Fruit fly (Drosophila melanogaster) whole organism, pupa: ENCODE measurements around the gene CG32052.

Experiments used
- CG10348 ChIP-seq: fragments of 200-800 bp; sonication (Bioruptor generic); IDR thresholded peaks from 2 replicates; pipeline ENCODE4 v1.3.6; 2022; ENCODE audit warnings: missing biosample characterization, missing genetic modification characterization
- CG12605 ChIP-seq: fragments of 200-800 bp; sonication (Bioruptor generic); IDR thresholded peaks from 2 replicates; pipeline ENCODE4 v1.3.6; 2022; ENCODE audit warnings: missing biosample characterization, missing genetic modification characterization
- CG13204 ChIP-seq: fragments of 200-800 bp; sonication (Bioruptor generic); optimal IDR thresholded peaks from 2 replicates; lab custom pipeline; 2018; ENCODE audit warnings: missing biosample characterization, mild to moderate bottlenecking, missing genetic modification characterization, moderate library complexity
- CG14655 ChIP-seq: fragments of 200-800 bp; sonication (Bioruptor generic); optimal IDR thresholded peaks from 3 replicates; lab custom pipeline; 2017; ENCODE audit warnings: mild to moderate bottlenecking, missing biosample characterization, missing genetic modification reagents, missing genetic modification characterization
- CG15710 ChIP-seq: fragments of 200-800 bp; sonication (Bioruptor generic); optimal IDR thresholded peaks from 2 replicates; lab custom pipeline; 2018; ENCODE audit warnings: missing biosample characterization, mild to moderate bottlenecking, missing genetic modification characterization, moderate library complexity
- CG17806 ChIP-seq: fragments of 200-800 bp; sonication (Bioruptor generic); optimal IDR thresholded peaks from 2 replicates; lab custom pipeline; 2018; ENCODE audit warnings: missing biosample characterization, mild to moderate bottlenecking, missing genetic modification characterization, moderate library complexity
- CG32121 ChIP-seq: fragments of 200-800 bp; sonication (Bioruptor generic); IDR thresholded peaks from 2 replicates; pipeline ENCODE4 v1.3.6; 2022; ENCODE audit warnings: missing biosample characterization, missing genetic modification characterization
- CG34367 ChIP-seq: fragments of 200-800 bp; sonication (Bioruptor generic); optimal IDR thresholded peaks from 2 replicates; lab custom pipeline; 2018; ENCODE audit warnings: missing biosample characterization, mild to moderate bottlenecking, missing genetic modification characterization
- CG4496 ChIP-seq: fragments of 200-800 bp; sonication (Bioruptor generic); IDR thresholded peaks from 3 replicates; pipeline ENCODE4 v1.3.6; 2022; ENCODE audit warnings: missing biosample characterization, missing genetic modification characterization
- CG8159 ChIP-seq: fragments of 200-800 bp; sonication (Bioruptor generic); optimal IDR thresholded peaks from 3 replicates; lab custom pipeline; 2018; ENCODE audit warnings: missing biosample characterization, mild to moderate bottlenecking, missing genetic modification characterization, moderate library complexity
- CG8301 ChIP-seq: fragments of 200-800 bp; sonication (Bioruptor generic); optimal IDR thresholded peaks from 2 replicates; lab custom pipeline; 2018; ENCODE audit warnings: missing biosample characterization, mild to moderate bottlenecking, missing genetic modification characterization
- CG9948 ChIP-seq: fragments of 200-800 bp; sonication (Bioruptor generic); optimal IDR thresholded peaks from 2 replicates; lab custom pipeline; 2018; ENCODE audit warnings: missing biosample characterization, mild to moderate bottlenecking, missing genetic modification characterization, moderate library complexity
- D1 ChIP-seq: fragments of 200-800 bp; sonication (Bioruptor generic); optimal IDR thresholded peaks from 2 replicates; lab custom pipeline; 2018; ENCODE audit warnings: missing biosample characterization, mild to moderate bottlenecking, missing genetic modification characterization, moderate library complexity
- EcR ChIP-seq: fragments of 200-800 bp; sonication (Bioruptor generic); optimal IDR thresholded peaks from 3 replicates; lab custom pipeline; 2019; ENCODE audit warnings: missing biosample characterization, missing genetic modification characterization, mild to moderate bottlenecking, moderate library complexity, missing genetic modification reagents
- Ets98B ChIP-seq: fragments of 200-800 bp; sonication (Bioruptor generic); IDR thresholded peaks from 2 replicates; pipeline ENCODE4 v1.3.6; 2022; ENCODE audit warnings: missing biosample characterization, missing genetic modification characterization
- Pif1A ChIP-seq: fragments of 200-800 bp; sonication (Bioruptor generic); optimal IDR thresholded peaks from 3 replicates; lab custom pipeline; 2016; ENCODE audit warnings: missing biosample characterization, missing genetic modification characterization
- Pif1B ChIP-seq: fragments of 200-800 bp; sonication (Bioruptor generic); optimal IDR thresholded peaks from 3 replicates; lab custom pipeline; 2016; ENCODE audit warnings: missing biosample characterization, missing genetic modification characterization
- Snoo ChIP-seq: fragments of 200-800 bp; sonication (Bioruptor generic); optimal IDR thresholded peaks from 3 replicates; lab custom pipeline; 2017; ENCODE audit warnings: missing biosample characterization, mild to moderate bottlenecking, missing genetic modification characterization, inconsistent platforms
- fd96Ca ChIP-seq: fragments of 200-800 bp; sonication (Bioruptor generic); IDR thresholded peaks from 3 replicates; pipeline ENCODE4 v1.3.6; 2022; ENCODE audit warnings: missing biosample characterization, missing genetic modification characterization
- gl ChIP-seq: fragments of 200-800 bp; sonication (Bioruptor generic); optimal IDR thresholded peaks from 2 replicates; lab custom pipeline; 2018; ENCODE audit warnings: missing biosample characterization, mild to moderate bottlenecking, missing genetic modification characterization
- rn ChIP-seq: fragments of 200-800 bp; sonication (Bioruptor generic); IDR thresholded peaks from 2 replicates; pipeline ENCODE4 v1.3.6; 2022; ENCODE audit warnings: missing biosample characterization, missing genetic modification characterization

The CG32052 gene

dm6 chr3L:9853140-9853746, 66.4 kb downstream of the CG32052 start:
- 0 out of 3 replicates have a peak, but pooled peaks have one; percentile 31 for TF ChIP-seq CG4496 (GFP tag; lab: Robert Waterston, UW)
- TF ChIP-seq fd96Ca (GFP tag; lab: Robert Waterston, UW): no peak
- peak; percentile 17 for TF ChIP-seq CG8159 (tag; lab: Kevin White, UChicago)
- peak; percentile 61 for TF ChIP-seq CG34367
- TF ChIP-seq CG9948 (tag; lab: Kevin White, UChicago): no peak
- 0 out of 2 replicates have a peak, but pooled peaks have one; percentile 14 for TF ChIP-seq CG12605 (GFP tag; lab: Robert Waterston, UW)
- no peak for TF ChIP-seq Ets98B
- peak; percentile 28 for TF ChIP-seq CG14655 (GFP tag; lab: Kevin White, UChicago)
- peak; percentile 62 for TF ChIP-seq CG15710 (tag; lab: Kevin White, UChicago)
- peak; percentile 5 for TF ChIP-seq Pif1A (GFP tag; lab: Kevin White, UChicago)
- no peak for TF ChIP-seq CG32121
- TF ChIP-seq CG13204 (GFP tag; lab: Kevin White, UChicago): peak; percentile 77
- peak; percentile 25 for TF ChIP-seq gl (tag; lab: Kevin White, UChicago)
- TF ChIP-seq, all 21 proteins: peak for 9

- TF ChIP-seq Pif1A (GFP tag; lab: Kevin White, UChicago): no peak
- TF ChIP-seq CG8301 (tag; lab: Kevin White, UChicago): no peak
- peak; percentile 34 for TF ChIP-seq Pif1B (GFP tag; lab: Kevin White, UChicago)
- TF ChIP-seq gl (tag; lab: Kevin White, UChicago): peak; percentile 10
- no peak for TF ChIP-seq D1 (tag; lab: Kevin White, UChicago)
- TF ChIP-seq Snoo (tag; lab: Kevin White, UChicago): no peak
- peak; percentile 56 for TF ChIP-seq EcR (GFP tag; lab: Kevin White, UChicago)
- TF ChIP-seq Ets98B: peak; percentile 48
- no peak for TF ChIP-seq CG17806
- peak; percentile 53 for TF ChIP-seq CG32121
- TF ChIP-seq CG8159 (tag; lab: Kevin White, UChicago): no peak
- no peak for TF ChIP-seq CG10348 (GFP tag; lab: Robert Waterston, UW)
- 0 out of 3 replicates have a peak, but pooled peaks have one; percentile 25 for TF ChIP-seq CG4496 (GFP tag; lab: Robert Waterston, UW)
- TF ChIP-seq CG12605 (GFP tag; lab: Robert Waterston, UW): peak; percentile 57; the same call in 1 of the 2 replicates
- peak; percentile 8 for TF ChIP-seq CG14655 (GFP tag; lab: Kevin White, UChicago)
- TF ChIP-seq rn (GFP tag; lab: Robert Waterston, UW): 0 out of 2 replicates have a peak, but pooled peaks have one; percentile 4
- TF ChIP-seq fd96Ca (GFP tag; lab: Robert Waterston, UW): peak; percentile 69
- TF ChIP-seq CG13204 (GFP tag; lab: Kevin White, UChicago): no peak
- TF ChIP-seq CG15710 (tag; lab: Kevin White, UChicago): no peak
- no peak for TF ChIP-seq CG34367
- no peak for TF ChIP-seq CG9948 (tag; lab: Kevin White, UChicago)
- TF ChIP-seq, all 21 proteins: peak for 10
These were observed 67.1 kb downstream of the CG32052 start for dm6 chr3L:9853895-9854470.

dm6 chr3L:9854583-9855519, 68.0 kb downstream of the CG32052 start, which contains the start of gene RasGAP1:
TSS of gene RasGAP1 (minus strand) at chr3L:9855285.
- no peak for TF ChIP-seq CG10348 (GFP tag; lab: Robert Waterston, UW)
- TF ChIP-seq D1 (tag; lab: Kevin White, UChicago): no peak
- TF ChIP-seq CG13204 (GFP tag; lab: Kevin White, UChicago): no peak
- 0 out of 3 replicates have a peak, but pooled peaks have one; percentile 5 for TF ChIP-seq CG4496 (GFP tag; lab: Robert Waterston, UW)
- no peak for TF ChIP-seq CG34367
- no peak for TF ChIP-seq Pif1A (GFP tag; lab: Kevin White, UChicago)

dm6 chr3L:9855784-9856426, 69.1 kb downstream of the CG32052 start:
- TF ChIP-seq CG17806 (peak; percentile 95), CG8301 (tag; lab: Kevin White, UChicago) (peak; percentile 97), fd96Ca (GFP tag; lab: Robert Waterston, UW) (peak; percentile 97), CG32121 (peak; percentile 94), Pif1B (GFP tag; lab: Kevin White, UChicago) (peak; percentile 95), CG9948 (tag; lab: Kevin White, UChicago) (peak; percentile 92), CG13204 (GFP tag; lab: Kevin White, UChicago) (peak; percentile 72), EcR (GFP tag; lab: Kevin White, UChicago) (peak; percentile 19), CG12605 (GFP tag; lab: Robert Waterston, UW) (peak; percentile 91), CG8159 (tag; lab: Kevin White, UChicago) (peak; percentile 96), CG15710 (tag; lab: Kevin White, UChicago) (peak; percentile 89), CG14655 (GFP tag; lab: Kevin White, UChicago) (peak; percentile 96), gl (tag; lab: Kevin White, UChicago) (peak; percentile 91), Ets98B (peak; percentile 96), rn (GFP tag; lab: Robert Waterston, UW) (peak; percentile 92), CG34367 (peak; percentile 85), D1 (tag; lab: Kevin White, UChicago) (peak; percentile 82), Snoo (tag; lab: Kevin White, UChicago) (peak; percentile 90), Pif1A (GFP tag; lab: Kevin White, UChicago) (peak; percentile 96), CG10348 (GFP tag; lab: Robert Waterston, UW) (peak; percentile 65), CG4496 (GFP tag; lab: Robert Waterston, UW) (peak; percentile 98)
